Worm (Caenorhabditis elegans): Measurements from ENCODE around the gene F54E2.1.

The F54E2.1 gene

ce11 chrV:2810164-2810563 is at the start of gene F54E2.1:
Gene F54E2.1, plus strand, starts transcription at chrV:2810398.
- no peak for TF ChIP-seq B0310.2 (tag; optimal IDR thresholded peaks at IDR 0.05)
- TF ChIP-seq hmg-4 (GFP tag; optimal IDR thresholded peaks at IDR 0.05), result no peak
- TF ChIP-seq F13C5.2 (tag; optimal IDR thresholded peaks at IDR 0.05), result no peak
- TF ChIP-seq tbx-37 (GFP tag; conservative IDR thresholded peaks at IDR 0.05), result no peak
- no peak for TF ChIP-seq hmbx-1 (tag; optimal IDR thresholded peaks at IDR 0.05)
- no peak for TF ChIP-seq ceh-13 (GFP tag; optimal IDR thresholded peaks at IDR 0.05)
- TF ChIP-seq scrt-1 (GFP tag; IDR thresholded peaks at IDR 0.05), result no peak
- TF ChIP-seq ets-7 (tag; optimal IDR thresholded peaks at IDR 0.05), result no peak
- TF ChIP-seq hnd-1 (tag; optimal IDR thresholded peaks at IDR 0.05), result no peak
- no peak for TF ChIP-seq ama-1 (optimal IDR thresholded peaks at IDR 0.05)
- no peak for TF ChIP-seq aly-1 (tag; optimal IDR thresholded peaks at IDR 0.05)
- no peak for TF ChIP-seq sea-1 (GFP tag; conservative IDR thresholded peaks at IDR 0.05)
- TF ChIP-seq flt-1 (GFP tag; IDR thresholded peaks at IDR 0.05), result no peak
- no peak for TF ChIP-seq ceh-36 (tag; optimal IDR thresholded peaks at IDR 0.05)
- no peak for TF ChIP-seq tbx-11 (GFP tag; IDR thresholded peaks at IDR 0.05)
- no peak for TF ChIP-seq tra-4 (tag; optimal IDR thresholded peaks at IDR 0.05)

DNA sequence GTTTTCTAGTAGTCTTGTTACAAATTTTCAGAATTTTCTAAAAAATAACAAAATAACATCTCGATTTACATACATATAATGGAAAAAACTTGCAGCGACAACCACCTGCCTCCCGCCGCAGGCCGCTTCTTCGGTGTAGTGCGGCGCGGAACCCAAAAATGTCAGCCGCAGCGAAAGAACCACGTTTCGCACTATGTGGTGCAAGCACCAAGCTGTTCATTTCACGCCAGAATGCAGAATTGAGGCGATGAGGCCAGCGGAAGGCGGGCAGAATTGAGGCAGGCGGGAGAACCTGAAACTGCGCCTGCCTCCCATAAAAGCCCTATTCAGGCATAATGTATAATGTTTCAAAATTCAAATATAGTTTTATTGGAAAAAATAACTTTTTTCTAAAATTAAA is 48.7 kb upstream of the F54E2.1 start:
- TF ChIP-seq scrt-1 (GFP tag; IDR thresholded peaks at IDR 0.05) (no peak), tbx-11 (GFP tag; IDR thresholded peaks at IDR 0.05) (0 out of 2 replicates have a peak, but pooled peaks have one; percentile 35)

DNA sequence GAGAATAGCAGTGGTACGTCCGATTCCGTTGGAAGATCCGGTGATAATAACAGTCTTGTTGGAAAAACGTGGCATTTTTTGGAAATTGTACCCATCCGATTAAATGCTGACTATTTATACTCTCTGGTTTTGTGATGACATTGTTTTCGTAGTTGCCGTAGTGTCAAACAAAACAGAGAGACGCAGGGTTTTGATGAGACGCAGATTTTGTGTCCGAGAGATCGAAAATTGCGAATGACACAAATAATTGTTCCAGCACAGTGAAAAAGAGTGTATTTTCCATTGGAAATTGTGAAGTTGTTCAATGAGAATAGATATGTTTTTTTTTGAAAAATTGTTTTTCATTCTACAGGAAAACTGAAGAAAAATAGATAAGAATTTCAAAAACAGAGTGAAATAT is 47.1 kb upstream of the F54E2.1 start, which contains the start of gene R05D8.7:
Gene R05D8.7, minus strand, starts transcription at position 104 of the 400 bp plus-strand sequence.
- TF ChIP-seq scrt-1 (GFP tag; IDR thresholded peaks at IDR 0.05) (no peak), hmg-4 (GFP tag; optimal IDR thresholded peaks at IDR 0.05) (no peak), aly-1 (tag; optimal IDR thresholded peaks at IDR 0.05) (no peak), sea-1 (GFP tag; conservative IDR thresholded peaks at IDR 0.05) (no peak), tra-4 (tag; optimal IDR thresholded peaks at IDR 0.05) (no peak), ceh-36 (tag; optimal IDR thresholded peaks at IDR 0.05) (no peak), flt-1 (GFP tag; IDR thresholded peaks at IDR 0.05) (no peak), tbx-11 (GFP tag; IDR thresholded peaks at IDR 0.05) (no peak), F13C5.2 (tag; optimal IDR thresholded peaks at IDR 0.05) (no peak), hmbx-1 (tag; optimal IDR thresholded peaks at IDR 0.05) (no peak), B0310.2 (tag; optimal IDR thresholded peaks at IDR 0.05) (no peak), hnd-1 (tag; optimal IDR thresholded peaks at IDR 0.05) (no peak), tbx-37 (GFP tag; conservative IDR thresholded peaks at IDR 0.05) (no peak), ets-7 (tag; optimal IDR thresholded peaks at IDR 0.05) (no peak), ceh-13 (GFP tag; optimal IDR thresholded peaks at IDR 0.05) (no peak), ama-1 (optimal IDR thresholded peaks at IDR 0.05) (no peak)

- TF ChIP-seq hmbx-1 (tag; optimal IDR thresholded peaks at IDR 0.05) (no peak), flt-1 (GFP tag; IDR thresholded peaks at IDR 0.05) (no peak), ceh-36 (tag; optimal IDR thresholded peaks at IDR 0.05) (no peak), tbx-11 (GFP tag; IDR thresholded peaks at IDR 0.05) (no peak), ama-1 (optimal IDR thresholded peaks at IDR 0.05) (no peak), pes-1 (GFP tag; IDR thresholded peaks at IDR 0.05) (no peak), sea-1 (GFP tag; conservative IDR thresholded peaks at IDR 0.05) (no peak), aly-1 (tag; optimal IDR thresholded peaks at IDR 0.05) (no peak)
These were observed 45.1 kb upstream of the F54E2.1 start, which contains the start of gene dhs-14 for ce11 chrV:2765052-2765451. Gene dhs-14, minus strand, starts transcription at chrV:2765200.

DNA sequence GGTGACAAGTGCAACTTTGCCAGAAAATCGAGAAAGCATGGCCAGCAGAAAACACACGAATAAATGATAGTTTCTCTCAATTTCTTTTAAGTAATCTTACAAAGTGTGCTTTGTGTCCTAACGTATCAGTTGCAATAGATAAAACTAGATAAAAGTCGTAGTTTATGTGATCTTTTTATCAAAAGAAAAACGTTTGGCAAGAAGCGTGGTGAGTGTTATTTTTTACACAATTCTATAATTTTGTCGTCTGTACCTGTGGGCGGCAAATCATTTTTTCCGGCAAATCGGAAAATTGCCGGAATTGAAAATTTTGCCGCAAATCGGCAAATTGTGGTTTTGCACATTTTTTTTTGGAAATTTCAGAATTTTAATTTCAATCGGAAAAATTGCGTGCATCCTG is 42.7 kb upstream of the F54E2.1 start, which contains the start of gene R05D8.9:
Gene R05D8.9, minus strand, starts transcription at position 101 of the 400 bp plus-strand sequence.
- TF ChIP-seq sea-1 (GFP tag; conservative IDR thresholded peaks at IDR 0.05) (no peak), tbx-11 (GFP tag; IDR thresholded peaks at IDR 0.05) (no peak), scrt-1 (GFP tag; IDR thresholded peaks at IDR 0.05) (no peak)

- TF ChIP-seq tra-4 (tag; optimal IDR thresholded peaks at IDR 0.05) (no peak), B0310.2 (tag; optimal IDR thresholded peaks at IDR 0.05) (no peak), hmbx-1 (tag; optimal IDR thresholded peaks at IDR 0.05) (no peak), hmg-4 (GFP tag; optimal IDR thresholded peaks at IDR 0.05) (no peak), F13C5.2 (tag; optimal IDR thresholded peaks at IDR 0.05) (no peak), aly-1 (tag; optimal IDR thresholded peaks at IDR 0.05) (no peak), scrt-1 (GFP tag; IDR thresholded peaks at IDR 0.05) (no peak), hnd-1 (tag; optimal IDR thresholded peaks at IDR 0.05) (no peak), pes-1 (GFP tag; IDR thresholded peaks at IDR 0.05) (no peak), sea-1 (GFP tag; conservative IDR thresholded peaks at IDR 0.05) (no peak), flt-1 (GFP tag; IDR thresholded peaks at IDR 0.05) (no peak), ceh-13 (GFP tag; optimal IDR thresholded peaks at IDR 0.05) (no peak), ets-7 (tag; optimal IDR thresholded peaks at IDR 0.05) (no peak), ama-1 (optimal IDR thresholded peaks at IDR 0.05) (no peak), ceh-36 (tag; optimal IDR thresholded peaks at IDR 0.05) (no peak), tbx-37 (GFP tag; conservative IDR thresholded peaks at IDR 0.05) (no peak), tbx-11 (GFP tag; IDR thresholded peaks at IDR 0.05) (no peak)
These were observed 40.4 kb upstream of the F54E2.1 start, which contains the start of gene dhs-15 for ce11 chrV:2769754-2770153. Gene dhs-15, minus strand, starts transcription at chrV:2769854.

DNA sequence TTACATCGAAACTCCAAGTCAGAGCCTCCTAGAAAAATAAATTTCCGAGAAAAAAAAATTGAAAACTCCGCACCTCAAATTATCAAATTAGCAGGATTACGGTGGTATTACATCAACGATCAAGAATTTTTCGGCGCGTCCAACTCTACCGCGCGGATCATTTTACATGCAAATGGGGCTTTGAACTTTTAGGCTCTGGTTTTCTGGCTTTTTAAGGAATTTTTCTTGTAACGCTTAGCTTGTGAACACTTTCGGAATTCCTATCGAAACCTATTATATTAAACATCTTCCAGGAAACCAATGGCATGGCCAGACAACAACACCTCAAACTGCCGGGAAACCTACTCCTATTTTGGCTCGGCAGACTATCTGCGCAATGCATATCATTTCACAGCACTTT is 38.6 kb upstream of the F54E2.1 start, which contains the start of gene srh-56:
Gene srh-56, plus strand, starts transcription at position 301 of the 400 bp plus-strand sequence.
- TF ChIP-seq hnd-1 (tag; optimal IDR thresholded peaks at IDR 0.05) (no peak), ceh-36 (tag; optimal IDR thresholded peaks at IDR 0.05) (no peak), tbx-11 (GFP tag; IDR thresholded peaks at IDR 0.05) (no peak), tra-4 (tag; optimal IDR thresholded peaks at IDR 0.05) (no peak), hmg-4 (GFP tag; optimal IDR thresholded peaks at IDR 0.05) (no peak), aly-1 (tag; optimal IDR thresholded peaks at IDR 0.05) (no peak), ama-1 (optimal IDR thresholded peaks at IDR 0.05) (no peak), F13C5.2 (tag; optimal IDR thresholded peaks at IDR 0.05) (no peak), pes-1 (GFP tag; IDR thresholded peaks at IDR 0.05) (no peak), scrt-1 (GFP tag; IDR thresholded peaks at IDR 0.05) (no peak), flt-1 (GFP tag; IDR thresholded peaks at IDR 0.05) (no peak), ets-7 (tag; optimal IDR thresholded peaks at IDR 0.05) (no peak), tbx-37 (GFP tag; conservative IDR thresholded peaks at IDR 0.05) (no peak), sea-1 (GFP tag; conservative IDR thresholded peaks at IDR 0.05) (no peak), hmbx-1 (tag; optimal IDR thresholded peaks at IDR 0.05) (no peak), B0310.2 (tag; optimal IDR thresholded peaks at IDR 0.05) (no peak), ceh-13 (GFP tag; optimal IDR thresholded peaks at IDR 0.05) (no peak)
